Fruit fly (Drosophila melanogaster) whole organism, embryonic: Measurements from ENCODE around the gene CG4004.

Experiments used
- CG10462 ChIP-seq: fragments of 200-800 bp; sonication (Bioruptor generic); optimal IDR thresholded peaks from 2 replicates; lab custom pipeline; 2016; ENCODE audit warnings: missing biosample characterization, missing genetic modification characterization
- CG10565 ChIP-seq: fragments of 200-800 bp; sonication (Bioruptor generic); optimal IDR thresholded peaks from 3 replicates; lab custom pipeline; 2016; ENCODE audit warnings: missing biosample characterization, mild to moderate bottlenecking, missing genetic modification characterization
- CG16779 ChIP-seq: fragments of 200-800 bp; sonication (Bioruptor generic); IDR thresholded peaks from 2 replicates; pipeline ENCODE4 v1.3.6; 2022; ENCODE audit warnings: missing biosample characterization, missing genetic modification characterization
- CG16863 ChIP-seq: fragments of 200-800 bp; sonication (Bioruptor generic); optimal IDR thresholded peaks from 3 replicates; lab custom pipeline; 2016; ENCODE audit warnings: missing biosample characterization, missing genetic modification characterization
- CG17328 ChIP-seq: fragments of 200-800 bp; sonication (Bioruptor generic); IDR thresholded peaks from 2 replicates; pipeline ENCODE4 v1.3.6; 2022; ENCODE audit warnings: missing biosample characterization, missing genetic modification characterization
- CG18476 ChIP-seq: fragments of 200-800 bp; sonication (Bioruptor generic); optimal IDR thresholded peaks from 2 replicates; lab custom pipeline; 2016; ENCODE audit warnings: missing biosample characterization, mild to moderate bottlenecking, missing genetic modification characterization
- CG2199 ChIP-seq: fragments of 200-800 bp; sonication (Bioruptor generic); IDR thresholded peaks from 3 replicates; pipeline ENCODE4 v1.3.6; 2022; ENCODE audit warnings: missing biosample characterization, missing genetic modification characterization
- CG3726 ChIP-seq: fragments of 200-800 bp; sonication (Bioruptor generic); IDR thresholded peaks from 3 replicates; pipeline ENCODE4, ENCODE4 v1.3.6; 2022; ENCODE audit warnings: missing biosample characterization, missing genetic modification characterization
- CG6175 ChIP-seq: fragments of 200-800 bp; sonication (Bioruptor generic); IDR thresholded peaks from 3 replicates; pipeline ENCODE4 v1.3.6; 2022; ENCODE audit warnings: missing biosample characterization, missing genetic modification characterization
- CG6683 ChIP-seq: fragments of 200-800 bp; sonication (Bioruptor generic); optimal IDR thresholded peaks from 2 replicates; lab custom pipeline; 2017; ENCODE audit warnings: missing biosample characterization, mild to moderate bottlenecking, missing genetic modification characterization, missing genetic modification reagents
- CG7372 ChIP-seq: fragments of 200-800 bp; sonication (Bioruptor generic); IDR thresholded peaks from 2 replicates; pipeline ENCODE4 v1.3.6; 2022; ENCODE audit warnings: missing biosample characterization, missing genetic modification characterization
- CG7556 ChIP-seq: fragments of 200-800 bp; sonication (Bioruptor generic); optimal IDR thresholded peaks from 2 replicates; lab custom pipeline; 2017; ENCODE audit warnings: missing biosample characterization, mild to moderate bottlenecking, missing genetic modification characterization
- CG9727 ChIP-seq: fragments of 200-800 bp; sonication (Bioruptor generic); optimal IDR thresholded peaks from 3 replicates; lab custom pipeline; 2017; ENCODE audit warnings: missing biosample characterization, mild to moderate bottlenecking, missing genetic modification characterization
- CrebB ChIP-seq: fragments of 200-800 bp; sonication (Bioruptor generic); optimal IDR thresholded peaks from 3 replicates; lab custom pipeline; 2018; ENCODE audit warnings: missing biosample characterization, mild to moderate bottlenecking, missing genetic modification characterization
- Dek ChIP-seq: fragments of 200-800 bp; sonication (Bioruptor generic); optimal IDR thresholded peaks from 3 replicates; lab custom pipeline; 2019; ENCODE audit warnings: missing biosample characterization, mild to moderate bottlenecking, missing genetic modification characterization, moderate library complexity
- Fer1 ChIP-seq: fragments of 200-800 bp; sonication (Bioruptor generic); optimal IDR thresholded peaks from 2 replicates; lab custom pipeline; 2017; ENCODE audit warnings: missing biosample characterization, mild to moderate bottlenecking, missing genetic modification characterization
- HLH4C ChIP-seq: fragments of 200-800 bp; sonication (Bioruptor generic); IDR thresholded peaks from 3 replicates; pipeline ENCODE4 v1.3.6; 2022; ENCODE audit warnings: missing biosample characterization, missing genetic modification characterization; ENCODE audit not compliant: partially characterized antibody
- HmgD ChIP-seq: fragments of 200-800 bp; sonication (Bioruptor generic); optimal IDR thresholded peaks from 3 replicates; lab custom pipeline; 2016; ENCODE audit warnings: missing biosample characterization, missing genetic modification characterization
- HmgZ ChIP-seq: fragments of 200-800 bp; sonication (Bioruptor generic); optimal IDR thresholded peaks from 2 replicates; lab custom pipeline; 2018; ENCODE audit warnings: missing biosample characterization, mild to moderate bottlenecking, missing genetic modification characterization
- Hr51 ChIP-seq, 2 experiments: fragments of 200-800 bp; sonication (Bioruptor generic); optimal IDR thresholded peaks; 2 replicates in 1 of 2; 3 replicates in 1 of 2; lab custom pipeline; 2016 to 2018; ENCODE audit warnings: missing biosample characterization in 2 of 2, missing genetic modification characterization in 2 of 2, mild to moderate bottlenecking in 1 of 2, moderate library complexity in 1 of 2
- NC2α ChIP-seq: fragments of 200-800 bp; sonication (Bioruptor generic); optimal IDR thresholded peaks from 2 replicates; lab custom pipeline; 2016; ENCODE audit warnings: missing biosample characterization, missing genetic modification characterization
- PHDP ChIP-seq: fragments of 200-800 bp; sonication (Bioruptor generic); optimal IDR thresholded peaks from 3 replicates; lab custom pipeline; 2018; ENCODE audit warnings: missing biosample characterization, mild to moderate bottlenecking, missing genetic modification characterization, moderate library complexity
- Tbp ChIP-seq: fragments of >200 bp; optimal IDR thresholded peaks from 2 replicates; lab custom pipeline; 2018; ENCODE audit warnings: missing biosample characterization, missing genetic modification characterization
- ab ChIP-seq: fragments of 200-800 bp; sonication (Bioruptor generic); optimal IDR thresholded peaks from 2 replicates; lab custom pipeline; 2016; ENCODE audit warnings: missing biosample characterization, missing genetic modification characterization
- aop ChIP-seq: fragments of 200-800 bp; sonication (Bioruptor generic); IDR thresholded peaks from 2 replicates; pipeline ENCODE4 v1.3.6; 2022; ENCODE audit warnings: missing biosample characterization, missing genetic modification characterization
- bigmax ChIP-seq: fragments of 200-800 bp; sonication (Bioruptor generic); optimal IDR thresholded peaks from 2 replicates; lab custom pipeline; 2018; ENCODE audit warnings: missing biosample characterization, mild to moderate bottlenecking, missing genetic modification characterization
- corto ChIP-seq: fragments of 200-800 bp; sonication (Bioruptor generic); optimal IDR thresholded peaks from 2 replicates; lab custom pipeline; 2016; ENCODE audit warnings: missing biosample characterization, mild to moderate bottlenecking, missing genetic modification characterization, moderate library complexity
- dysf ChIP-seq: fragments of 200-800 bp; sonication (Bioruptor generic); IDR thresholded peaks from 3 replicates; pipeline ENCODE4 v1.3.6; 2022; ENCODE audit warnings: missing biosample characterization, missing genetic modification characterization
- fd3F ChIP-seq: fragments of 200-800 bp; sonication (Bioruptor generic); optimal IDR thresholded peaks from 2 replicates; lab custom pipeline; 2018; ENCODE audit warnings: missing biosample characterization, mild to moderate bottlenecking, missing genetic modification characterization, moderate library complexity
- grau ChIP-seq: fragments of 200-800 bp; optimal IDR thresholded peaks from 3 replicates; lab custom pipeline; 2019; ENCODE audit warnings: missing biosample characterization, mild to moderate bottlenecking, missing genetic modification characterization, moderate library complexity
- jing ChIP-seq: fragments of 200-800 bp; sonication (Bioruptor generic); optimal IDR thresholded peaks from 2 replicates; lab custom pipeline; 2018; ENCODE audit warnings: missing biosample characterization, mild to moderate bottlenecking, missing genetic modification characterization
- kay ChIP-seq: fragments of 200-800 bp; sonication (Bioruptor generic); optimal IDR thresholded peaks from 2 replicates; lab custom pipeline; 2016; ENCODE audit warnings: missing biosample characterization, missing genetic modification characterization
- maf-S ChIP-seq: fragments of 200-800 bp; sonication (Bioruptor generic); optimal IDR thresholded peaks from 2 replicates; lab custom pipeline; 2016; ENCODE audit warnings: missing biosample characterization, missing genetic modification characterization
- nerfin-2 ChIP-seq: fragments of 200-800 bp; sonication (Bioruptor generic); IDR thresholded peaks from 2 replicates; pipeline ENCODE4 v1.3.6; 2022; ENCODE audit warnings: missing biosample characterization, missing genetic modification characterization; ENCODE audit not compliant: partially characterized antibody
- pan ChIP-seq, 4 experiments: fragments of >200 bp in 3 of 4; fragments of 200-800 bp in 1 of 4; sonication (Bioruptor generic) in 1 of 4; optimal IDR thresholded peaks in 3 of 4; IDR thresholded peaks in 1 of 4; 2 replicates each; pipeline versions ENCODE4 v1.3.6 to Lab custom; 2017 to 2022; ENCODE audit warnings: missing biosample characterization in 2 of 4, missing genetic modification characterization in 2 of 4, mixed read lengths in 1 of 4
- peb ChIP-seq: fragments of 200-800 bp; sonication (Bioruptor generic); IDR thresholded peaks from 2 replicates; pipeline ENCODE4 v1.3.6; 2022; ENCODE audit warnings: missing biosample characterization, missing genetic modification characterization
- pho ChIP-seq: fragments of 200-800 bp; sonication (Bioruptor generic); optimal IDR thresholded peaks from 2 replicates; lab custom pipeline; 2016; ENCODE audit warnings: missing biosample characterization, missing genetic modification characterization
- pita ChIP-seq: fragments of 200-800 bp; sonication (Bioruptor generic); optimal IDR thresholded peaks from 2 replicates; lab custom pipeline; 2017; ENCODE audit warnings: missing biosample characterization, mild to moderate bottlenecking, missing genetic modification characterization
- psq ChIP-seq: fragments of 200-800 bp; sonication (Bioruptor generic); optimal IDR thresholded peaks from 2 replicates; lab custom pipeline; 2017; ENCODE audit warnings: missing biosample characterization, missing genetic modification characterization
- rib ChIP-seq: fragments of 200-800 bp; sonication (Bioruptor generic); IDR thresholded peaks from 2 replicates; pipeline ENCODE4 v1.3.6; 2022; ENCODE audit warnings: missing biosample characterization, missing genetic modification characterization
- sc ChIP-seq, 3 experiments: fragments of >200 bp in 2 of 3; fragments of 200-800 bp in 1 of 3; sonication (Bioruptor generic) in 1 of 3; optimal IDR thresholded peaks; 2 replicates in 2 of 3; 3 replicates in 1 of 3; lab custom pipeline; 2017; ENCODE audit warnings: mild to moderate bottlenecking in 1 of 3, missing biosample characterization in 1 of 3, missing genetic modification characterization in 1 of 3, missing genetic modification reagents in 1 of 3
- sima ChIP-seq: fragments of 200-800 bp; sonication (Bioruptor generic); optimal IDR thresholded peaks from 2 replicates; lab custom pipeline; 2016; ENCODE audit warnings: missing biosample characterization, missing genetic modification characterization
- so ChIP-seq: fragments of 200-800 bp; sonication (Bioruptor generic); IDR thresholded peaks from 3 replicates; pipeline ENCODE4 v1.3.6; 2022; ENCODE audit warnings: missing biosample characterization, missing genetic modification characterization
- stc ChIP-seq: fragments of 200-800 bp; sonication (Bioruptor generic); IDR thresholded peaks from 2 replicates; pipeline ENCODE4 v1.3.6; 2022; ENCODE audit warnings: missing biosample characterization, missing genetic modification characterization
- trh ChIP-seq: fragments of 200-800 bp; sonication (Bioruptor generic); optimal IDR thresholded peaks from 2 replicates; lab custom pipeline; 2016; ENCODE audit warnings: missing biosample characterization, missing genetic modification characterization
- vnd ChIP-seq: fragments of 200-800 bp; sonication (Bioruptor generic); IDR thresholded peaks from 3 replicates; pipeline ENCODE4 v1.3.6; 2022; ENCODE audit warnings: missing biosample characterization, missing genetic modification characterization; ENCODE audit not compliant: partially characterized antibody
- z ChIP-seq: fragments of 200-800 bp; sonication (Bioruptor generic); IDR thresholded peaks from 3 replicates; pipeline ENCODE4 v1.3.6; 2022; ENCODE audit warnings: missing biosample characterization, missing genetic modification characterization

The CG4004 gene

DNA sequence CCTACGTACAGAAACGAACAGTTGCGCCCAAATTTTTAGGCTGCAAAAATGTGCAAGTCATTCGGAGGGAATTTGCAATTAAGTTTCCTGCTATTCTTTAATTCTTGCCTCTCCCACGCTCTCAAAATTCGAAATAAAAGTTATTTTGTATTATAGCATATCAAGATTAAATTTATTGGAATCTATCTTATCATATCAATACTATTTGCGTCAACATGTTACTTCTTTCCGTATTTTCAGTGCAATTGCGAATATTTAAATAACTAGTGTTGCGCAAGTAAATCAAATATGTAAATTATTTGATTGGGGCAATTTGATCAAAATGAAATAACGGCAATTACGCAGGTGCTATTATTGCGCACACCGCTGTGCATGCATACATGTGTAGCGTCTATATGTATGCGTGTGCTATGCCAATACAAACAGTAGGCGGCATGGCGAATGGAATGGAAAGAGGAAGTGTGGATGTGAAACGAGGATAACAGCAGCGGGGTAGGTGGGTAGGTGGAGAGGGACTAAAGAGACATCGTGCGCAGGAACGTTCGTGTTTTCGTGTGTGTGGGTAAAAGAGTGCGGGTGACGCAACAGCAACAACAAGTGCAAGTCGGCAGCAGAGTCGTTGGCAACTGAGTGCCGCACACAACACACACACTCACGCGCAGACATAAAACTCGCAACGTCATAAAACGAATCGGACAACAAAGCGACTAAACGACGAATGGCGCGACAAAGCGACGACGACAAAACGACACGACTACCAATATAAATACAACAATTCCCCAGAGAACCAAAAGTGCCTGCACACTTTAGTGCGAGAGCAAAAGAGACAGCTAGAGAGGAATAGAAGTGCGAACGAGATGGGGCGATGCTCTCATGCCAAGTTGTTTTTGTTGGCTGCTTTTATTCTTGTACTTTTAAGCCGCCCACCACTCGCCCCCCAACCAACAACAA is 8.3 kb upstream of the CG4004 start (continued):
- TF ChIP-seq sc (optimal IDR thresholded peaks at IDR 0.05; lab: Kevin White, UChicago): no peak
- peak; percentile 96 for TF ChIP-seq sc (GFP tag; optimal IDR thresholded peaks at IDR 0.05; lab: Kevin White, UChicago)
- peak; percentile 93 for TF ChIP-seq pho (GFP tag; lab: Kevin White, UChicago)
- TF ChIP-seq CG6683: peak; percentile 85
- TF ChIP-seq dysf (GFP tag; lab: Robert Waterston, UW): peak; percentile 91
- no peak for TF ChIP-seq vnd (GFP tag; lab: Robert Waterston, UW)
- peak; percentile 93 for TF ChIP-seq PHDP (tag; lab: Kevin White, UChicago)
- TF ChIP-seq HmgD (GFP tag; lab: Kevin White, UChicago): peak; percentile 53
- peak; percentile 74 for TF ChIP-seq stc (GFP tag; lab: Robert Waterston, UW)
- TF ChIP-seq maf-S (GFP tag; lab: Kevin White, UChicago): peak; percentile 90
- peak; percentile 93 for TF ChIP-seq grau
- TF ChIP-seq HmgZ: peak; percentile 91
- TF ChIP-seq CG18476 (GFP tag; lab: Kevin White, UChicago): peak; percentile 93
- TF ChIP-seq Tbp (GFP tag; lab: Kevin White, UChicago): no peak
- TF ChIP-seq CG7556 (GFP tag; lab: Kevin White, UChicago): peak; percentile 98
- TF ChIP-seq so (GFP tag; lab: Robert Waterston, UW): peak; percentile 83
- TF ChIP-seq Dek: peak; percentile 92
- TF ChIP-seq aop (GFP tag; lab: Robert Waterston, UW): peak; percentile 67; the same call in 1 of the 2 replicates
- peak; percentile 79 for TF ChIP-seq rib
- TF ChIP-seq CG17328 (GFP tag; lab: Robert Waterston, UW): peak; percentile 79
- TF ChIP-seq CrebB: peak; percentile 71
- TF ChIP-seq CG10462: peak; percentile 84
- no peak for TF ChIP-seq CG16779 (GFP tag; lab: Robert Waterston, UW)
- peak; percentile 83 for TF ChIP-seq sima
- peak; percentile 84 for TF ChIP-seq ab
- no peak for TF ChIP-seq CG3726
- TF ChIP-seq corto: peak; percentile 71
- TF ChIP-seq psq: peak; percentile 96
- TF ChIP-seq NC2α (GFP tag; lab: Kevin White, UChicago): peak; percentile 76
- TF ChIP-seq peb (GFP tag; lab: Robert Waterston, UW): 0 out of 2 replicates have a peak, but pooled peaks have one; percentile 43
- TF ChIP-seq jing: peak; percentile 90
- TF ChIP-seq CG2199 (GFP tag; lab: Robert Waterston, UW): peak; percentile 77; the same call in 1 of the 3 replicates
- TF ChIP-seq CG9727 (GFP tag; lab: Kevin White, UChicago): peak; percentile 99
- TF ChIP-seq nerfin-2 (GFP tag; lab: Robert Waterston, UW): no peak
- peak; percentile 91 for TF ChIP-seq CG16863 (GFP tag; lab: Kevin White, UChicago)
- 0 out of 3 replicates have a peak, but pooled peaks have one; percentile 48 for TF ChIP-seq CG6175 (GFP tag; lab: Robert Waterston, UW)
- peak; percentile 87 to 95 for TF ChIP-seq Hr51 (GFP tag; optimal IDR thresholded peaks at IDR 0.05; lab: Kevin White, UChicago)
- peak; percentile 74 for TF ChIP-seq CG10565 (GFP tag; lab: Kevin White, UChicago)
- peak; percentile 87 for TF ChIP-seq kay (GFP tag; lab: Kevin White, UChicago)
- TF ChIP-seq pita (GFP tag; lab: Kevin White, UChicago): no peak
- peak; percentile 90 for TF ChIP-seq trh (GFP tag; lab: Kevin White, UChicago)
- no peak for TF ChIP-seq bigmax (GFP tag; lab: Kevin White, UChicago)
- TF ChIP-seq HLH4C (GFP tag; lab: Robert Waterston, UW): no peak
- peak; percentile 81 for TF ChIP-seq CG7372
- peak; percentile 92 for TF ChIP-seq fd3F (GFP tag; lab: Kevin White, UChicago)
- no peak for TF ChIP-seq z (GFP tag; lab: Robert Waterston, UW)
- no peak for TF ChIP-seq pan (optimal IDR thresholded peaks at IDR 0.05; lab: Kevin White, UChicago)
- peak in 1 of 2 experiments; percentile 86 for TF ChIP-seq pan (GFP tag; optimal IDR thresholded peaks at IDR 0.05 in 1 of 2, IDR thresholded peaks at IDR 0.05 in 1 of 2)
- peak; percentile 93 for TF ChIP-seq Fer1 (GFP tag; lab: Kevin White, UChicago)
